Fruit fly (Drosophila melanogaster) whole organism, wandering third instar larva: ENCODE data around the gene CG12231.
A peak's percentile ranks its signal among the peaks of the same experiment; 100 is the strongest.

Experiments
- Abd-B ChIP-seq: fragments of >200 bp; optimal IDR thresholded peaks from 2 replicates; lab custom pipeline; 2017; ENCODE audit warnings: missing biosample characterization, missing genetic modification characterization
- CG32264 ChIP-seq: fragments of 200-800 bp; sonication (Bioruptor generic); optimal IDR thresholded peaks from 2 replicates; lab custom pipeline; 2016; ENCODE audit warnings: missing biosample characterization, missing genetic modification characterization
- CG9705 ChIP-seq: fragments of 200-800 bp; sonication (Bioruptor generic); optimal IDR thresholded peaks from 2 replicates; lab custom pipeline; 2018; ENCODE audit warnings: missing biosample characterization, mild to moderate bottlenecking, missing genetic modification characterization
- CrebA ChIP-seq: fragments of 200-800 bp; sonication (Bioruptor generic); optimal IDR thresholded peaks from 2 replicates; lab custom pipeline; 2016; ENCODE audit warnings: missing biosample characterization, mild to moderate bottlenecking, missing genetic modification characterization, borderline replicate concordance
- Dfd ChIP-seq: fragments of >200 bp; optimal IDR thresholded peaks from 2 replicates; lab custom pipeline; 2017; ENCODE audit warnings: missing biosample characterization, missing genetic modification characterization
- GATAd ChIP-seq: sonication (Bioruptor generic); optimal IDR thresholded peaks from 2 replicates; lab custom pipeline; 2016; ENCODE audit warnings: missing biosample characterization, missing genetic modification characterization
- HLH106 ChIP-seq: fragments of 200-800 bp; optimal IDR thresholded peaks from 3 replicates; lab custom pipeline; 2019; ENCODE audit warnings: missing biosample characterization, mild to moderate bottlenecking, missing genetic modification characterization, moderate library complexity
- Hnf4 ChIP-seq: fragments of 200-800 bp; sonication (Bioruptor generic); optimal IDR thresholded peaks from 2 replicates; lab custom pipeline; 2016; ENCODE audit warnings: missing biosample characterization, mild to moderate bottlenecking, missing genetic modification characterization
- Hr78 ChIP-seq: fragments of >200 bp; optimal IDR thresholded peaks from 2 replicates; lab custom pipeline; 2017; ENCODE audit warnings: missing biosample characterization, missing genetic modification characterization
- Hr83 ChIP-seq: fragments of 200-300 bp; sonication (Bioruptor generic); optimal IDR thresholded peaks from 2 replicates; lab custom pipeline; 2016; ENCODE audit warnings: missing biosample characterization, mild to moderate bottlenecking, missing genetic modification characterization, moderate library complexity; ENCODE audit not compliant: poor library complexity, severe bottlenecking
- Mio ChIP-seq: sonication (Bioruptor generic); optimal IDR thresholded peaks from 2 replicates; lab custom pipeline; 2016; ENCODE audit warnings: missing biosample characterization, missing genetic modification characterization
- Myc ChIP-seq: fragments of >200 bp; optimal IDR thresholded peaks from 2 replicates; lab custom pipeline; 2017
- N ChIP-seq: fragments of >200 bp; optimal IDR thresholded peaks from 2 replicates; lab custom pipeline; 2018; ENCODE audit warnings: missing biosample characterization, missing external identifiers, missing genetic modification characterization
- OdsH ChIP-seq: fragments of 200-800 bp; sonication (Bioruptor generic); optimal IDR thresholded peaks from 2 replicates; lab custom pipeline; 2016; ENCODE audit warnings: missing biosample characterization, mild to moderate bottlenecking, missing genetic modification characterization
- Rel ChIP-seq, 2 experiments: fragments of 200-800 bp; sonication (Bioruptor generic) in 1 of 2; optimal IDR thresholded peaks; 2 replicates in 1 of 2; 3 replicates in 1 of 2; lab custom pipeline; 2016 to 2019; ENCODE audit warnings: mild to moderate bottlenecking in 2 of 2, missing biosample characterization in 2 of 2, missing genetic modification characterization in 2 of 2, moderate library complexity in 1 of 2
- Sp1 ChIP-seq: fragments of 200-800 bp; sonication (Bioruptor generic); optimal IDR thresholded peaks from 3 replicates; lab custom pipeline; 2019; ENCODE audit warnings: missing biosample characterization, mild to moderate bottlenecking, missing genetic modification characterization, moderate library complexity
- Vsx2 ChIP-seq: fragments of 200-300, 225-300 bp; sonication (Bioruptor generic); optimal IDR thresholded peaks from 2 replicates; lab custom pipeline; 2018; ENCODE audit warnings: missing biosample characterization, missing genetic modification characterization; ENCODE audit not compliant: partially characterized antibody
- dmrt93B ChIP-seq: fragments of 200-800 bp; sonication (Bioruptor generic); optimal IDR thresholded peaks from 2 replicates; lab custom pipeline; 2018; ENCODE audit warnings: missing biosample characterization, mild to moderate bottlenecking, missing genetic modification characterization
- dsf ChIP-seq: sonication (Bioruptor generic); optimal IDR thresholded peaks from 2 replicates; lab custom pipeline; 2016; ENCODE audit warnings: missing biosample characterization, missing genetic modification characterization, borderline replicate concordance
- ey ChIP-seq: fragments of 200-800 bp; sonication (Bioruptor generic); optimal IDR thresholded peaks from 2 replicates; lab custom pipeline; 2016; ENCODE audit warnings: missing biosample characterization, missing genetic modification characterization
- foxo ChIP-seq, 2 experiments: fragments of 200-800 bp; sonication (Bioruptor generic); optimal IDR thresholded peaks; 2 replicates in 1 of 2; 3 replicates in 1 of 2; lab custom pipeline; 2016 to 2017; ENCODE audit warnings: missing biosample characterization in 2 of 2, missing genetic modification characterization in 2 of 2
- fru ChIP-seq: fragments of 200-800 bp; sonication (Bioruptor generic); optimal IDR thresholded peaks from 3 replicates; lab custom pipeline; 2016; ENCODE audit warnings: missing biosample characterization, mild to moderate bottlenecking, missing genetic modification characterization
- h ChIP-seq: fragments of 200-800 bp; sonication (Bioruptor generic); optimal IDR thresholded peaks from 3 replicates; lab custom pipeline; 2016; ENCODE audit warnings: missing biosample characterization, mild to moderate bottlenecking, missing genetic modification characterization
- jim ChIP-seq: fragments of 175-275, 200-325 bp; sonication (Bioruptor generic); optimal IDR thresholded peaks from 2 replicates; lab custom pipeline; 2016; ENCODE audit warnings: missing biosample characterization, mild to moderate bottlenecking, missing genetic modification characterization
- lola ChIP-seq: fragments of >200 bp; optimal IDR thresholded peaks from 2 replicates; lab custom pipeline; 2017; ENCODE audit warnings: missing biosample characterization, missing genetic modification characterization
- pan ChIP-seq: fragments of >200 bp; optimal IDR thresholded peaks from 2 replicates; lab custom pipeline; 2017
- psq ChIP-seq: fragments of 200-800 bp; sonication (Bioruptor generic); optimal IDR thresholded peaks from 3 replicates; lab custom pipeline; 2017; ENCODE audit warnings: missing biosample characterization, mild to moderate bottlenecking, missing genetic modification characterization, moderate library complexity
- rgr ChIP-seq: fragments of 200-800 bp; sonication (Bioruptor generic); optimal IDR thresholded peaks from 3 replicates; lab custom pipeline; 2016; ENCODE audit warnings: missing biosample characterization, mild to moderate bottlenecking, missing genetic modification characterization
- usp ChIP-seq: fragments of >200 bp; optimal IDR thresholded peaks from 2 replicates; lab custom pipeline; 2017; ENCODE audit warnings: missing biosample characterization, missing genetic modification characterization

CG12231 gene

dm6 chrX:19494830-19495610 lies 36.5 kb downstream of the CG12231 start, which contains the start of the genes ksh, CG14200 and Pfrx:
Gene ksh (minus strand): TSS chrX:19494992.
Gene CG14200 (plus strand): TSS chrX:19495505.
Gene Pfrx (plus strand): TSS chrX:19495505.
- TF ChIP-seq HLH106 (tag; lab: Kevin White, UChicago): peak; percentile 0
- no peak for TF ChIP-seq dsf
- TF ChIP-seq Rel (GFP tag; optimal IDR thresholded peaks at IDR 0.05; lab: Kevin White, UChicago): no peak
- TF ChIP-seq Rel (tag; optimal IDR thresholded peaks at IDR 0.05; lab: Kevin White, UChicago): no peak
- peak; percentile 24 for TF ChIP-seq Hr83 (GFP tag; lab: Kevin White, UChicago)
- TF ChIP-seq Vsx2: no peak
- TF ChIP-seq Abd-B (GFP tag; lab: Kevin White, UChicago): no peak
- TF ChIP-seq N: peak; percentile 86
- TF ChIP-seq Hr78 (GFP tag; lab: Kevin White, UChicago): peak; percentile 47
- TF ChIP-seq CG32264 (GFP tag; lab: Kevin White, UChicago): no peak
- peak; percentile 82 for TF ChIP-seq lola (GFP tag; lab: Kevin White, UChicago)
- TF ChIP-seq GATAd (GFP tag; lab: Kevin White, UChicago): no peak
- TF ChIP-seq, all 38 proteins: peak for 5

dm6 chrX:19494285-19494684 lies 37.3 kb downstream of the CG12231 start, which contains the start of gene CG12204:
Gene CG12204 (minus strand): TSS chrX:19494401.
- TF ChIP-seq OdsH (GFP tag; lab: Kevin White, UChicago) (peak; percentile 18), jim (no peak), dmrt93B (GFP tag; lab: Kevin White, UChicago) (no peak), Hnf4 (GFP tag; lab: Kevin White, UChicago) (no peak), Hr83 (GFP tag; lab: Kevin White, UChicago) (peak; percentile 26), ey (GFP tag; lab: Kevin White, UChicago) (peak; percentile 13), CrebA (GFP tag; lab: Kevin White, UChicago) (no peak), HLH106 (tag; lab: Kevin White, UChicago) (peak; percentile 25), usp (GFP tag; lab: Kevin White, UChicago) (no peak), CG9705 (no peak), Mio (GFP tag; lab: Kevin White, UChicago) (no peak), foxo (GFP tag; optimal IDR thresholded peaks at IDR 0.05; lab: Kevin White, UChicago) (no peak), Sp1 (GFP tag; lab: Kevin White, UChicago) (peak; percentile 18), rgr (GFP tag; lab: Kevin White, UChicago) (peak; percentile 50), Dfd (GFP tag; lab: Kevin White, UChicago) (no peak)

dm6 chrX:19491984-19492584 lies 39.5 kb downstream of the CG12231 start, which contains the start of the genes pcm and ND-18:
Gene pcm (minus strand): TSS chrX:19492011.
Gene ND-18 (plus strand): TSS chrX:19492421.
- TF ChIP-seq Myc (lab: Kevin White, UChicago) (peak; percentile 23), CG9705 (no peak), psq (GFP tag; lab: Kevin White, UChicago) (peak; percentile 6)

dm6 chrX:19485057-19485456 lies 46.5 kb downstream of the CG12231 start:
- TF ChIP-seq Rel (GFP tag; optimal IDR thresholded peaks at IDR 0.05; lab: Kevin White, UChicago): no peak
- no peak for TF ChIP-seq Rel (tag; optimal IDR thresholded peaks at IDR 0.05; lab: Kevin White, UChicago)
- no peak for TF ChIP-seq Hr83 (GFP tag; lab: Kevin White, UChicago)
- TF ChIP-seq pan (lab: Kevin White, UChicago): no peak
- no peak for TF ChIP-seq GATAd (GFP tag; lab: Kevin White, UChicago)
- no peak for TF ChIP-seq ey (GFP tag; lab: Kevin White, UChicago)
- no peak for TF ChIP-seq rgr (GFP tag; lab: Kevin White, UChicago)
- TF ChIP-seq fru (GFP tag; lab: Kevin White, UChicago): no peak
- TF ChIP-seq h (GFP tag; lab: Kevin White, UChicago): no peak
